Worm (Caenorhabditis elegans) whole organism, L3 larva: ENCODE measurements around the gene C07D10.5.

Experiments
- R02D3.7 ChIP-seq: fragments of 150-350 bp; optimal IDR thresholded peaks from 2 replicates; lab custom pipeline; 2014; ENCODE audit warnings: missing biosample characterization, missing genetic modification characterization
- ceh-82 ChIP-seq: fragments of 150-350 bp; optimal IDR thresholded peaks from 2 replicates; lab custom pipeline; 2014; ENCODE audit warnings: missing biosample characterization, missing genetic modification characterization
- jun-1 ChIP-seq: fragments of 150-350 bp; optimal IDR thresholded peaks from 2 replicates; lab custom pipeline; 2014; ENCODE audit warnings: missing biosample characterization, missing genetic modification reagents, missing genetic modification characterization
- nhr-11 ChIP-seq: fragments of 150-350 bp; optimal IDR thresholded peaks from 2 replicates; lab custom pipeline; 2014; ENCODE audit warnings: missing biosample characterization, missing genetic modification characterization
- nhr-237 ChIP-seq: fragments of 150-350 bp; optimal IDR thresholded peaks from 2 replicates; lab custom pipeline; 2014; ENCODE audit warnings: missing biosample characterization, missing genetic modification characterization
- nhr-28 ChIP-seq: fragments of 150-350 bp; optimal IDR thresholded peaks from 2 replicates; lab custom pipeline; 2014; ENCODE audit warnings: missing biosample characterization, missing genetic modification characterization
- skn-1 ChIP-seq: fragments of 150-350 bp; optimal IDR thresholded peaks from 2 replicates; lab custom pipeline; 2014; ENCODE audit warnings: missing biosample characterization, missing genetic modification characterization
- snpc-4 ChIP-seq: fragments of 150-350 bp; optimal IDR thresholded peaks from 2 replicates; lab custom pipeline; 2014; ENCODE audit warnings: missing biosample characterization, missing genetic modification characterization
- tbx-2 ChIP-seq: sonication (generic microtip); optimal IDR thresholded peaks from 2 replicates; lab custom pipeline; 2016; ENCODE audit warnings: mild to moderate bottlenecking, missing genetic modification characterization, missing compliant biosample characterization
- ztf-11 ChIP-seq: fragments of 150-350 bp; optimal IDR thresholded peaks from 2 replicates; lab custom pipeline; 2014; ENCODE audit warnings: missing biosample characterization, missing genetic modification characterization

DNA sequence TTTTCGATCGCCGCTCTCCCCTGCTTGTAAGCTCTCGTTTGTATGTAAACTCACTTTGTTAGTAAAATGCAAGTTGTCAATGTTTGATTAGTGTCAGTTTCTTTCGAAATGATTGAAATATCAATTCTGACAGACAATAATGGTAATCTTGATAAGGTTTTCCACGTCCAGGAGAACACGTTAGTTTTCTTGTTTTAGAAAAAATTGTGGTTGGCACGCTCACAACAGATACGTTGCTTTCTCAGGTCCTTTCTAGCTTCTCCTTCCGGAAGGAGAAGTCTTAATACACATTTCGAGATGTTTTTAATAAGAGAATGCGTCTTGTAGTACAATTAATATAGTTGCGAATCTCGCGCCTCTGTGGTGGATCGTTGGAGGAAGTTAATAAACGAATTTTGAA lies 12.6 kb upstream of the C07D10.5 start, which contains the start of gene F43E2.6:
- no peak for TF ChIP-seq R02D3.7
- TF ChIP-seq nhr-11: no peak
- TF ChIP-seq skn-1 (tag; lab: Kevin White, UChicago): no peak
- TF ChIP-seq tbx-2 (tag; lab: Kevin White, UChicago): no peak
- no peak for TF ChIP-seq snpc-4 (tag; lab: Kevin White, UChicago)
- TF ChIP-seq nhr-28 (tag; lab: Kevin White, UChicago): no peak
- TF ChIP-seq ztf-11 (tag; lab: Kevin White, UChicago): no peak
- no peak for TF ChIP-seq ceh-82
- TF ChIP-seq jun-1 (tag; lab: Kevin White, UChicago): no peak
- TF ChIP-seq nhr-237 (tag; lab: Kevin White, UChicago): no peak
